Fruit fly (Drosophila melanogaster): ENCODE measurements around the gene Spn28Da.

Spn28Da gene

DNA sequence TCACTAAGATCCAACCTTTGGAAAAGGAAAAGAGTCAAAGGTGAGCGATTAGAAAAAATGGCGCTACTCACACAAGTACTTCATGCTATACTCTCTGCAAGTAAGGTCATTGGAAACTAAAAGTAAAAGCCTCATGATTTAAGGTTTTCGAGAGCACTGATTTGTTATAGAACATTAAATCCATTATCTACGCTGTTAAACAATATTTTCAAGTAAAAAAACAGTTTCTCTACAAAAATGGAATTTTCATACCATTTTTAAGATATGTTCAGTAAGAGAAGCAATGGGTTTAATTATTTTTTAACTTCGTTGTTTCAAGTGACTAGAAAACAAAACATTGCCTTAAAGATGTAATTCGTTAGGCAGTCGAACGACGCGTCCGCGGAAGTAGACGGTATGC lies at the start of gene Spn28Da:
Spn28Da (minus strand) TSS at position 101 of the 400 bp plus-strand sequence.
- TF ChIP-seq CG17801 (GFP tag; optimal IDR thresholded peaks at IDR 0.05; ENCODE audit: partially characterized antibody), result no peak

DNA sequence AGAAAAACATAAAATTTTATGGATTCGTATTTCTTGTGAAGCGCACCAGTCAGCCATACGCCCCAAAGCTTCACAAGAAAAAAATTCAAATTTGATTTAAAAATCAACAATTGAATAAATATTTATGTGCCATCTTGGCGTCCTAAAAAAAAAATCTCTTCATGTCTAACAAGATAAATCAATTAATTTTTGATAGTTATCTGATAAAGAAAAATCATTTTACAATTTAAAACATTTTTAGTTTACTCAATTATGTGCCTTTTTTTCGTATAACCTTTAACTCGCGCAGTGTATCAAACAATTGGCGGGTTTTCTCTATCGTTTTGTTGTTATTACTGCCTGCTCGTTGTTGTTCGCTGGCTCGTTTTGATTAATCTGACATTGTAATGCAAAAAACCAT lies 49.6 kb upstream of the Spn28Da start:
- no peak for TF ChIP-seq CG17801 (GFP tag; optimal IDR thresholded peaks at IDR 0.05; ENCODE audit: partially characterized antibody)

DNA sequence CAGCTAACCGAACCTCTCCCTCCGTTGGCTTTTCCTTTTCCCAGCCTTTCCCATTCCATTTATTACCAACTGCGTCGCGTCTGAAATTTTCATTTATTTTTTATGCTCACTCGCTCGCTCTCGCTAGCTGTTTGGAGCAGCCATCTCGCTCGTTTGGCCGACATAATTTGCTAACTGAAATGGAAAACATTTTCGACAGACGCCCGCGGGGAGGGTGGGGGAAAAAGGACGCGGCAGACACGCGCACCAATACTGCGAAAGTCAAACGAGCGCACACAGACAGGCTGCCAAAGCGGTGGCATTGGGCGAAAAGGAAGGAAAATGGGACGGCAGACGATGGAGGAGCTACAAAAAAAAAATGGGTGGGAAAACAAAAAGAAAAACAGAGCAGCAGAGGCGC lies 47.5 kb upstream of the Spn28Da start:
- no peak for TF ChIP-seq CG17801 (GFP tag; optimal IDR thresholded peaks at IDR 0.05; ENCODE audit: partially characterized antibody)

DNA sequence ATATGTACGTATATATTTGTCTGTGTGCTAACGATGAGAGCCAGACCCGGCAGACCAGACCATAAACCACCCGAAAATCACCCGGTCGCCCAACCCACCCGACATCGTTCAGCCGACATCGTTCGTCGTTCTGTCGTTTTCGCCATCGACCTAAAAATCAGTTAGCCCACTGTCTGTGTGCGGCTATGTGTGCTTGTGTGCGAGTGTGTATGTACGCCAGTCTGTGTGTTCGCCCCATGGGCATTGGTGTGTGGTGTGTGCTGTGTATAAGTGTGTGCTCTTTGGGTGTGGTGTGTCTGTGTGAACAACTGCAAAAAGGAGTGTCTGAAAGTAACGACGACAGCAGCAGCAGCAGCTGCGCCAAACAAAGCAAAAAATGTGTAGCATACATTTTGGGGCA lies 44.3 kb upstream of the Spn28Da start:
- no peak for TF ChIP-seq CG17801 (GFP tag; optimal IDR thresholded peaks at IDR 0.05; ENCODE audit: partially characterized antibody)

DNA sequence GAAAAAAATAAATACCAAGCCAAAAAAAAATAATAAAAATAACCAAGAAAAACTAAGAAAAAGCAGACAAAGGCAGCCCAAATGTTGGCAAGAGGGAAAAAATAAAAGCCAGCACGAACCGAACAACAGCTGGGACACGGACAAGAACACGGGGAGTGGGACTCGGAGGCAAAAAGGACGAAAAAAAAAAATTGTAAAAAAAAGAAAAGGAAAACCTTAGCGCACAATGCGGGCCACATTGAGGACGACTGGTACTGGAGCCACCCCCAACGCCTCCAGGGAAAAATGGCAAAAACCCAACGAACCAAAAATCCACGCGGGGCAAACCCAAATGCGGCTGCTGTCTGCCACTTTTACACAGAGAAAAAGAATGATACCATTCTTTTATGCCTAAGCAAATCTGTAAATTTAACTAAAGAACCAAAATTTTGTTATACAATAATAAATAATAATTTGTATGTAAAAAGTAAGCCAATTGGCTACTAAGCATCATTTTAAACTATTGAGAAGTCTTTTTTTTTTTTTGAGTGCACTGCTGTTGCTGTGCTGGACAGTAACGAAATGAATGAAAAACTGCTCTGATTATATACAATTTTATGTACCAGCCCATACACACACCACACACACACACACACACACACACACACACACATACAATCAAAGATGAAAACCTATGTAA lies 43.3 kb upstream of the Spn28Da start:
- no peak for TF ChIP-seq CG17801 (GFP tag; optimal IDR thresholded peaks at IDR 0.05; ENCODE audit: partially characterized antibody)

DNA sequence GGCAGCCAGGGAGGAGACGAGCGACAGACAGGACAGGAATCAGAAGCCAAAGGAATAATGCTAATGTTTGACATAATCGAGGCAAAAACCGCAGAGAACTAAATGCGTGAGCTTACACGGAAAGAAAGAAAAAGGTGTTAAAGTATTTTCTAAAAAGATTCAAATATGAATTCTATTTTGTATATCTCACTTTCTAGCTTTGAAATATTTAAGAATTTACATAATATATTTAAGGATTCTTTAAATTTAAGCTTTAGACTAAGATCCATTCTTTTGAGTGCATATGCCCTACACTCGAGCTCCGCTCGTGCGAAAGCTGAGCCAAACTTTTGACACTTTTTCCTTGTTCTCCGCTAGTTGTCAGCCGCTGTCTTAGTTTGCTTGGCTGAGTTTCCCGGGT lies 42.3 kb upstream of the Spn28Da start:
- TF ChIP-seq CG17801 (GFP tag; optimal IDR thresholded peaks at IDR 0.05; ENCODE audit: partially characterized antibody), result no peak

DNA sequence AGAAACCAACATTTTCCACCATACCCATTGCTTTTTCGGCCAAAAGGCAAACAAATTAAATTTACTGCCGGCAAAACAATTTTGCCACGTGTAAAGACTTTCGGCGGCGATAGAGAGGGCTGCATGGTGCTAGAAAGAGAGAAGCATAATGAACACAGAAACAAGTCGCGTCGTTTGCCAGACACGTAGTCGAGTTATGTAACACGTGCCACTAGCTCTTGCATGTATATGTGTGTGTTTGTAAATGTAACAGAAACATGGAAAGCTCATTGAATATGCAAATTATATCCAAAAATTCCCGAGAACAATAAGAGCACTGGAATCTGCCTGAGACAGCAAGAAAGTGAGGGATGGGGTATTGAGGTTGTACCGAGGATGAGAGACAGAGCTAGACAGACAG lies 41.8 kb upstream of the Spn28Da start:
- TF ChIP-seq CG17801 (GFP tag; optimal IDR thresholded peaks at IDR 0.05; ENCODE audit: partially characterized antibody), result no peak

DNA sequence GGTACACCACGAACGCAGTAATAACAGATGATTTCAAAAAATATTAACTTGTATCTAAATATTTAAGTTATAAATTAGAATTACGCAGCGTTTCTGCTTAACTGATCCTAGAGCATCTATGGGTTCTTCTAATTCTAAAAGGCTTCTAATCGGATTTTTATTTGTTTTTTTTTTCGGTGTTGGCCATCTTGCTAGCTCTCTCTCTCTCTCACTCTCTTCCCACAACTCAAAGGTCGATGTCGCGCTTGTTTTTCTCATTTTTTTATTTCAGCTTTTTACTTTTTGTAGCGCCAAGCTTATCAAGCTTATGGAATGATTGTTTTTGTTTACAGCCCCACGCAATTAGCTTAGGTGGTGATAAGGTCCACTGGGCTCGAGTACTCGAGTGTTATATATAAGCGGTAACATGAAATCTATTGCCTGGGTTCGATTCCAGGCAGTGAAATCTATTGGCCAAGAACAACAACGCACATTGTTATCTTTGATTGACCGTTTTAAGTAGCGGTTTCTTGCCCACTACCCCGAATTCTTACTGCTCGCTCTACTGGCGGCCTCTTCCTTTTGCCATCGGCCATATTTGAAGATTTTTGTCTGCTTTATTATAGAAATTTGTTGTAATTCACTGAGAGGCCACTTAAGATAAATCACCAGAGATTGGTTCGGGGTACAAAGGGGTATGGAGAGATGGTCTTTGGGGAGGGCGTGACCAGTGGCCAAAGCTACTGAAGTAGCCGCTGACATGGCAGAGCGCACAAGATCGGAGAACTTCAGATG lies 37.5 kb upstream of the Spn28Da start:
- TF ChIP-seq CG17801 (GFP tag; optimal IDR thresholded peaks at IDR 0.05; ENCODE audit: partially characterized antibody), result no peak

DNA sequence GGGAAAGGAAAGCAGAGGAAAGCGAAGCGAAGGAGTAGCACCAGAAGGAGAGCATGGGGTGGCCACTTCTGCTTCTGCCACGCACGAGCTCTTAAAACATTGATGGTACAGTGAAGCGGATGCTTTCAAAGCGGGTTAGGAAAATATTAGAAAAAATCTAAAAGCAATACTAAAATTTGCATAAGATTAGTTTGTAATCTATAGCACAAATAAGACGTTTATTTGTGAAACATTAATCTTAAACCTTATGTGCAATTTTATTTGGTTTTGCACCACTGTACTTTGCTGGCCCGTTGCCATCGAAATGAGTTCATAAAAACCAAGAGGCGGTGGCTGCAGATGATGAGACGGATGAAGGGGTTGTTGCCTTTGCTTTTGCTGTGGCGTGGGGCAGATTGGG lies 36.5 kb upstream of the Spn28Da start:
- no peak for TF ChIP-seq CG17801 (GFP tag; optimal IDR thresholded peaks at IDR 0.05; ENCODE audit: partially characterized antibody)

DNA sequence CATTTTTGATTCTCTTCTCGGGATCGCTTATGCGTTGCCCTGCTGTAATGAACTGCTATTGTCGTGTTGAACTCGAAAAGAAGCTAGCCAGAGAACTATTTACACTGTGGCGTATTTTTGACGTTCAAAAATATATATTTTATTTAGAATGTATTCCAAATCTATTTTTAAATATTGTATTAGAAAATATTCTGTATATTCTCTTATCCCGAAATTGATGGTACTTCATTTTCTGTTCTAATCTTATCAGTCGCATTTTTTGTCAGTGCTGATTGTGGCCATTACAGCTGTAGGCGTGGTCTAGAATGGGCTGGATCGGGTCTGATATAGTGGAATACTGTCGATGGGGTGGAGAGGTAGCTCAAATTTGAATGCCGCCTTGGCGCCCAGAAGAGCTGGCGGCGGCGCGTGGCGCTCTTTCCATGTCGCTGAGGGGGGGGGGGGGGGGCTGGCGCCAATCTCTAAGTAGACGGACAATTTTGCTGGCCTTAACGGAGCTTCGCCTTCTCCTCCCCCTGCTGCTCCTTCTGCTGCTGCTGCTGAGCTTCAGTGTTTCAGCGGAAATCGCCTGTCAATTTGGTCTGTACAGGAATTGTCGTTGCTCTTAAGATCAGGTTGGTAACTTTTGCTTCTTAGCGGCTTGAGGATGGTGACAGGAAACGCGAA lies 34.8 kb upstream of the Spn28Da start:
- TF ChIP-seq CG17801 (GFP tag; optimal IDR thresholded peaks at IDR 0.05; ENCODE audit: partially characterized antibody), result no peak

DNA sequence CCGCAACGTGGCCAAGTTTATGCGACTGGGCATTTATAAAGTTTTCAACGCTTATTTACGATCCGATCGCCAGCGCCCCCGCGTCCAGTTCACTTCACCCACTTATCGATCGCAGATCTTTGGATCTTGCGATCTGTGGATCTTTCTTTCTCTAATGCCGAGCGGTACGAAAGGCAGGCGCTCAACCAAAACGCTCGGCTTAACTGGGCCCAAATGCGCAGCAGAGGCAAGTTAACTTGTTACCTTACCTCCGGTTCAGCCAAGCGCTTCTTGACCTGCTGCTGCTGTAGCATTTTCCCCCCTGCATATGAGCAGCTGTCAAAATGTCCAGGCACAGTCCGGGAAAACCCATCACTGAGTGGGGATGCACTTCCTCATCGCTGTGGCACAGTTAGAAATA lies 33.2 kb upstream of the Spn28Da start:
- TF ChIP-seq CG17801 (GFP tag; optimal IDR thresholded peaks at IDR 0.05; ENCODE audit: partially characterized antibody), result no peak

DNA sequence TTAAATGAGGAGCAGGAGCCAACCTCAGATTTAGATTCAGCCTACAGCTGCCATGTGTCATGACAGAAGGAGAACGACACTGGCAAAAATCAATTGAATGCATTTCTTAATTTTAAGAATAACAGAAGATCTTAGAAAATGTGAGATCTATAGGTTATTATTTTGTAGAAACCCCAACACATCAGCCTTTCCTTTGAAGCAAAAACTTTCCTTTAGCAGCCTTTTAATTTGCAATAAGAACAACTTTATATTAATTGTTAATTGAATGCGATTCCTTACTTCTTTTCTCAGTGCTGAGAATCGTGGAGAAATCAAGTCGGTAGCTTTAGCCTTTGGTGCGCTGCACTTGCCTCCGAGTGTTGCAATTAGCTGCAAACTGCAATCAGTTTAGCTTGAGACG lies 31.7 kb upstream of the Spn28Da start:
- no peak for TF ChIP-seq CG17801 (GFP tag; optimal IDR thresholded peaks at IDR 0.05; ENCODE audit: partially characterized antibody)

DNA sequence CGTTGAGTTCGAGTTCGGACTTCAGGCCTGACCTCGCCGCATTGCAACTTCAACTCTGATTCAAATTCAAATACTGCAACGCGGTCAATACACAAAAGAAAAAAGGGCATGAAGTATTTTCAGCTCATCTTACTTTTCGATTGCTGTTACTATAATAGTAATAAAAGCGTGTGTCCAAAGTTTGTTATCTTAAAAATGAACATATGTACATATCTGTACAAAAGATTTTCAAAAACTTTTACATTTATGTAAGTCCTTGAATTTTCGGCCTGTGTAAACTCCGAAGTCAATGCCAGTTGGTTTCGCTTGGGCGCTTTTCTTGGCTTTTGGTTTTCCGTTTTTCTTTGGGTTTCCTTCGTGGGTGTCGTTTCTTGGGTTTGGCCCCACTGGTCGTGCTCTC lies 29.8 kb upstream of the Spn28Da start:
- TF ChIP-seq CG17801 (GFP tag; optimal IDR thresholded peaks at IDR 0.05; ENCODE audit: partially characterized antibody), result no peak

DNA sequence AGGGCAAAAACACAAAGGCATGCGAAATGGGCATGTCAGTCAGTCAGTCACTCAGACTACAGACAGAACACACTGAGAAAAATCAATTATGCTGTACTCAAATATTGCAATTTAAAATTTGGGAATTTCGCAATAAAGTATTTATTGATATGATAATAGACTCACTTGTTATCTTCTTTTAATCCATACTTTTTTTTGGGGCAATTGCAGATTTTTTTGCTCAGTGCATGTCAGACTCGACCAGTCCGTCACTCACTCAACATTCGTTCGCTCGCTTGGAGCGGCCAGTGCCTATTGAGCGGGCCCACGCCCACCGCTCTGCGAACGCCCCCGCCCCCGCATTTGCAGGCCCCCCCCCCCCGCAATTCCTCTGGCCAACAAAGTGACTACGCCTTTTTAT lies 27.4 kb upstream of the Spn28Da start:
- TF ChIP-seq CG17801 (GFP tag; optimal IDR thresholded peaks at IDR 0.05; ENCODE audit: partially characterized antibody), result no peak

DNA sequence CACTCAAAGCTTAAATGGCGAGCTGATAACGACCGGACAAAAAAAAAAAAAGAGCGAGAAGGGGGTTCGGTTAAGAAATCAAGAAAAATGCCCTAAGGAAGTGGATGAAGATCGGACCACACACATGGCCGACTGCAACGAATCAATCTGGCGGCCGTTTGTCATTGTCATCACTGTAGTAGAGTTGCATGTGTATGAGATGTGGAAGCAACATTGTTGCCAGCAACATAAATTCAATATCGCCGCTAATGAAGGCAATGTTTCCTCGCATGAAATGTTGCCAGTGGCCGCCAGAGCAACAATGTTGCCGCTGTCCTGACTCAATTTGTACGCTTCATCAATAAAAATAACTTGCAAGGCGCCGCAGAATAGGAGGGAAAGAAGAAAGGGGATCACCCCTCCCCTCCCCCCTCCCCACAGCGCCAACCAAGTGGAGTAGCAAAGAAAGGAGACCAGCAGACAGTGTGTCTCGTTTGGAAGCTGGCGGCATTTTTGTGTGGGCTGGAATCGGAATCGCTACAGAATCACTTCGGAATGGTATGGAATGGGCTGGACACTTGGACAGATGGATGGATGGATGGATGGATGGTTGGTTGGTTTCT lies 26.1 kb upstream of the Spn28Da start:
- TF ChIP-seq CG17801 (GFP tag; optimal IDR thresholded peaks at IDR 0.05; ENCODE audit: partially characterized antibody), result no peak

DNA sequence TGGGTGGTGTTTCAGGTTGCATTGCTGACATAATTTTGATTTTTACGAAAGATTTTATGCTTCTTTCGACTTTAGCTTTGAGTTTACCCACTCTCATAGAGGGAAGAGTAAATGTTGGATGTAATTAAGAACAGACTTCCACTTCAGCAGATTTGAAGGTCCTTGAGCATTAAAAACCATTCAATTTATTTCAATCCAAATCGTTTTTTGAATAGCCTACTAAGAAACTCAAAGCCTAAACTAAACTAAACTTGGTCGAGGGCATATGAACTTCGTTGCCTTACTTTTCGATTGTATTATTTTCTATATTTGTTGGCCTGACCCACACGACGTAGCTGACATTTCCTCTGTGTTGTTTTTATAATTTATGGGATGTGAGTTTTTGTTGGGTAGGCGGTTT lies 23.9 kb upstream of the Spn28Da start:
- TF ChIP-seq CG17801 (GFP tag; optimal IDR thresholded peaks at IDR 0.05; ENCODE audit: partially characterized antibody), result no peak
